Fruit fly (Drosophila melanogaster) S2 (cell line): ENCODE data around the gene CG3740.

Experiments
- CG8478 ChIP-seq: fragments of >200 bp; optimal IDR thresholded peaks from 2 replicates; lab custom pipeline; 2018
- CTCF ChIP-seq, 2 experiments: fragments of >200 bp; optimal IDR thresholded peaks; 2 replicates each; lab custom pipeline; 2018

dm6 chrX:1623163-1623562, 45.9 kb downstream of the CG3740 start:
- TF ChIP-seq CG8478 (no peak), CTCF (optimal IDR thresholded peaks at IDR 0.05; lab: Kevin White, UChicago) (no peak)
